Fruit fly (Drosophila melanogaster) whole organism, embryonic: ENCODE results near the gene CG9030.

Experiments used
- B-H2 ChIP-seq: fragments of 200-800 bp; sonication (Bioruptor generic); optimal IDR thresholded peaks from 2 replicates; lab custom pipeline; 2018; ENCODE audit warnings: missing biosample characterization, mild to moderate bottlenecking, missing genetic modification characterization
- Bgb ChIP-seq: fragments of 200-800 bp; sonication (Bioruptor generic); IDR thresholded peaks from 2 replicates; pipeline ENCODE4 v1.3.6; 2022; ENCODE audit warnings: missing biosample characterization, missing genetic modification characterization; ENCODE audit not compliant: partially characterized antibody
- Blimp-1 ChIP-seq: fragments of 200-800 bp; sonication (Bioruptor generic); optimal IDR thresholded peaks from 3 replicates; lab custom pipeline; 2018; ENCODE audit warnings: missing biosample characterization, missing genetic modification characterization, mild to moderate bottlenecking, moderate library complexity, missing genetic modification reagents
- CG10209 ChIP-seq: fragments of 200-800 bp; sonication (Bioruptor generic); optimal IDR thresholded peaks from 3 replicates; lab custom pipeline; 2017; ENCODE audit warnings: missing biosample characterization, mild to moderate bottlenecking, missing genetic modification characterization, missing genetic modification reagents
- CG10979 ChIP-seq: fragments of 200-800 bp; sonication (Bioruptor generic); optimal IDR thresholded peaks from 2 replicates; lab custom pipeline; 2018; ENCODE audit warnings: missing biosample characterization, mild to moderate bottlenecking, missing genetic modification characterization, moderate library complexity
- CG11456 ChIP-seq: fragments of 200-800 bp; sonication (Bioruptor generic); IDR thresholded peaks from 3 replicates; pipeline ENCODE4 v1.3.6; 2022; ENCODE audit warnings: missing biosample characterization, missing genetic modification characterization
- CG1233 ChIP-seq: fragments of 200-800 bp; sonication (Bioruptor generic); optimal IDR thresholded peaks from 4 replicates; lab custom pipeline; 2018; ENCODE audit warnings: missing biosample characterization, mild to moderate bottlenecking, missing genetic modification characterization
- CG12659 ChIP-seq: fragments of 200-800 bp; sonication (Bioruptor generic); optimal IDR thresholded peaks from 3 replicates; lab custom pipeline; 2017; ENCODE audit warnings: mild to moderate bottlenecking, missing biosample characterization, missing genetic modification reagents, missing genetic modification characterization
- CG13287 ChIP-seq: fragments of 200-800 bp; sonication (Bioruptor generic); IDR thresholded peaks from 2 replicates; pipeline ENCODE4 v1.3.6; 2022; ENCODE audit warnings: missing biosample characterization, missing genetic modification characterization; ENCODE audit not compliant: partially characterized antibody
- CG13894 ChIP-seq: fragments of 200-800 bp; sonication (Bioruptor generic); optimal IDR thresholded peaks from 3 replicates; lab custom pipeline; 2018; ENCODE audit warnings: missing biosample characterization, mild to moderate bottlenecking, missing genetic modification characterization, moderate library complexity
- CG15601 ChIP-seq: fragments of 200-800 bp; sonication (Bioruptor generic); optimal IDR thresholded peaks from 3 replicates; lab custom pipeline; 2019; ENCODE audit warnings: missing biosample characterization, mild to moderate bottlenecking, missing genetic modification characterization, moderate library complexity
- CG1647 ChIP-seq: fragments of 200-800 bp; sonication (Bioruptor generic); optimal IDR thresholded peaks from 3 replicates; lab custom pipeline; 2016; ENCODE audit warnings: missing biosample characterization, missing genetic modification characterization
- CG17361 ChIP-seq: fragments of 200-800 bp; sonication (Bioruptor generic); IDR thresholded peaks from 3 replicates; pipeline ENCODE4 v1.3.6; 2022; ENCODE audit warnings: missing biosample characterization, missing genetic modification characterization
- CG17829 ChIP-seq: fragments of 200-800 bp; optimal IDR thresholded peaks from 2 replicates; lab custom pipeline; 2019; ENCODE audit warnings: missing biosample characterization, mild to moderate bottlenecking, missing genetic modification characterization, moderate library complexity
- CG18262 ChIP-seq: fragments of 200-800 bp; optimal IDR thresholded peaks from 3 replicates; lab custom pipeline; 2019; ENCODE audit warnings: missing biosample characterization, mild to moderate bottlenecking, missing genetic modification characterization, moderate library complexity
- CG2712 ChIP-seq: fragments of 200-800 bp; optimal IDR thresholded peaks from 3 replicates; lab custom pipeline; 2019; ENCODE audit warnings: missing biosample characterization, mild to moderate bottlenecking, missing genetic modification characterization, moderate library complexity
- CG33213 ChIP-seq: fragments of 200-800 bp; sonication (Bioruptor generic); optimal IDR thresholded peaks from 3 replicates; lab custom pipeline; 2016; ENCODE audit warnings: missing biosample characterization, missing genetic modification characterization
- CG8290 ChIP-seq, 3 experiments: fragments of 200-800 bp; sonication (Bioruptor generic); optimal IDR thresholded peaks; 2 replicates each; lab custom pipeline; 2016 to 2019; ENCODE audit warnings: missing biosample characterization in 3 of 3, missing genetic modification characterization in 3 of 3, mild to moderate bottlenecking in 2 of 3, moderate library complexity in 1 of 3
- CG9437 ChIP-seq: fragments of 200-800 bp; sonication (Bioruptor generic); optimal IDR thresholded peaks from 2 replicates; lab custom pipeline; 2018; ENCODE audit warnings: missing biosample characterization, mild to moderate bottlenecking, missing genetic modification characterization
- CG9817 ChIP-seq: fragments of 200-800 bp; sonication (Bioruptor generic); optimal IDR thresholded peaks from 2 replicates; lab custom pipeline; 2018; ENCODE audit warnings: missing biosample characterization, mild to moderate bottlenecking, missing genetic modification characterization, moderate library complexity
- Chrac-16 ChIP-seq: fragments of 200-800 bp; sonication (Bioruptor generic); optimal IDR thresholded peaks from 3 replicates; lab custom pipeline; 2016; ENCODE audit warnings: missing biosample characterization, missing genetic modification characterization
- Dbx ChIP-seq: fragments of 200-800 bp; sonication (Bioruptor generic); IDR thresholded peaks from 3 replicates; pipeline ENCODE4 v1.3.6; 2022; ENCODE audit warnings: missing biosample characterization, missing genetic modification characterization
- Doc3 ChIP-seq: fragments of 200-800 bp; sonication (Bioruptor generic); IDR thresholded peaks from 3 replicates; pipeline ENCODE4 v1.3.6; 2022; ENCODE audit warnings: missing biosample characterization, missing genetic modification characterization; ENCODE audit not compliant: partially characterized antibody
- Fer1 ChIP-seq: fragments of 200-800 bp; sonication (Bioruptor generic); optimal IDR thresholded peaks from 2 replicates; lab custom pipeline; 2017; ENCODE audit warnings: missing biosample characterization, mild to moderate bottlenecking, missing genetic modification characterization
- Hmr ChIP-seq: fragments of 200-800 bp; sonication (Bioruptor generic); optimal IDR thresholded peaks from 3 replicates; lab custom pipeline; 2017; ENCODE audit warnings: mild to moderate bottlenecking, missing biosample characterization, missing genetic modification reagents, missing genetic modification characterization
- NC2α ChIP-seq: fragments of 200-800 bp; sonication (Bioruptor generic); optimal IDR thresholded peaks from 2 replicates; lab custom pipeline; 2016; ENCODE audit warnings: missing biosample characterization, missing genetic modification characterization
- NC2β ChIP-seq: fragments of 200-800 bp; sonication (Bioruptor generic); optimal IDR thresholded peaks from 2 replicates; lab custom pipeline; 2016; ENCODE audit warnings: missing biosample characterization, missing genetic modification characterization
- Optix ChIP-seq: fragments of 200-800 bp; sonication (Bioruptor generic); IDR thresholded peaks from 3 replicates; pipeline ENCODE4 v1.3.6; 2022; ENCODE audit warnings: missing biosample characterization, missing genetic modification characterization
- PHDP ChIP-seq: fragments of 200-800 bp; sonication (Bioruptor generic); optimal IDR thresholded peaks from 3 replicates; lab custom pipeline; 2018; ENCODE audit warnings: missing biosample characterization, mild to moderate bottlenecking, missing genetic modification characterization, moderate library complexity
- Rfx ChIP-seq: fragments of 200-800 bp; sonication (Bioruptor generic); IDR thresholded peaks from 2 replicates; pipeline ENCODE4 v1.3.6; 2022; ENCODE audit warnings: missing biosample characterization, missing genetic modification characterization
- Sry-β ChIP-seq: fragments of 200-800 bp; sonication (Bioruptor generic); optimal IDR thresholded peaks from 2 replicates; lab custom pipeline; 2018; ENCODE audit warnings: missing biosample characterization, mild to moderate bottlenecking, missing genetic modification characterization, moderate library complexity
- Xbp1 ChIP-seq: fragments of 200-800 bp; sonication (Bioruptor generic); optimal IDR thresholded peaks from 3 replicates; lab custom pipeline; 2016; ENCODE audit warnings: missing biosample characterization, mild to moderate bottlenecking, missing genetic modification characterization
- amos ChIP-seq: fragments of 200-800 bp; sonication (Bioruptor generic); IDR thresholded peaks from 2 replicates; pipeline ENCODE4 v1.3.6; 2022; ENCODE audit warnings: missing biosample characterization, missing genetic modification characterization; ENCODE audit not compliant: partially characterized antibody
- az2 ChIP-seq: fragments of 200-800 bp; sonication (Bioruptor generic); optimal IDR thresholded peaks from 3 replicates; lab custom pipeline; 2016; ENCODE audit warnings: missing biosample characterization, missing genetic modification characterization
- ci ChIP-seq: fragments of 200-800 bp; sonication (Bioruptor generic); IDR thresholded peaks from 3 replicates; pipeline ENCODE4 v1.3.6; 2022; ENCODE audit warnings: missing biosample characterization, missing genetic modification characterization
- dpn ChIP-seq, 2 experiments: fragments of 200-800 bp; sonication (Bioruptor generic); optimal IDR thresholded peaks; 3 replicates each; lab custom pipeline; 2016; ENCODE audit warnings: missing biosample characterization in 2 of 2, missing genetic modification characterization in 2 of 2
- gem ChIP-seq: fragments of 200-800 bp; sonication (Bioruptor generic); optimal IDR thresholded peaks from 2 replicates; lab custom pipeline; 2019; ENCODE audit warnings: missing biosample characterization, mild to moderate bottlenecking, missing genetic modification characterization, moderate library complexity
- gsb-n ChIP-seq: fragments of 200-800 bp; sonication (Bioruptor generic); optimal IDR thresholded peaks from 3 replicates; lab custom pipeline; 2018; ENCODE audit warnings: missing biosample characterization, mild to moderate bottlenecking, missing genetic modification characterization
- jigr1 ChIP-seq: fragments of 200-800 bp; sonication (Bioruptor generic); IDR thresholded peaks from 3 replicates; pipeline ENCODE4 v1.3.6; 2022; ENCODE audit warnings: missing biosample characterization, missing genetic modification characterization
- knrl ChIP-seq: fragments of 200-800 bp; sonication (Bioruptor generic); IDR thresholded peaks from 3 replicates; pipeline ENCODE4 v1.3.6; 2022; ENCODE audit warnings: missing biosample characterization, missing genetic modification characterization; ENCODE audit not compliant: partially characterized antibody
- lmd ChIP-seq: fragments of 200-800 bp; sonication (Bioruptor generic); IDR thresholded peaks from 2 replicates; pipeline ENCODE4 v1.3.6; 2022; ENCODE audit warnings: missing biosample characterization, missing genetic modification characterization
- mam ChIP-seq: fragments of 200-800 bp; sonication (Bioruptor generic); optimal IDR thresholded peaks from 3 replicates; lab custom pipeline; 2016; ENCODE audit warnings: missing biosample characterization, missing genetic modification characterization
- nmo ChIP-seq: fragments of 200-800 bp; sonication (Bioruptor generic); optimal IDR thresholded peaks from 2 replicates; lab custom pipeline; 2018; ENCODE audit warnings: missing biosample characterization, mild to moderate bottlenecking, missing genetic modification characterization, moderate library complexity
- sens ChIP-seq: fragments of 200-800 bp; sonication (Bioruptor generic); peaks from one replicate; lab custom pipeline; 2016; ENCODE audit warnings: missing biosample characterization, missing genetic modification characterization
- slbo ChIP-seq: fragments of 200-800 bp; sonication (Bioruptor generic); IDR thresholded peaks from 2 replicates; pipeline ENCODE4 v1.3.6; 2022; ENCODE audit warnings: missing biosample characterization, missing genetic modification characterization
- stwl ChIP-seq: fragments of 200-800 bp; sonication (Bioruptor generic); optimal IDR thresholded peaks from 3 replicates; lab custom pipeline; 2018; ENCODE audit warnings: missing biosample characterization, mild to moderate bottlenecking, missing genetic modification characterization, moderate library complexity
- tin ChIP-seq: fragments of 200-800 bp; sonication (Bioruptor generic); optimal IDR thresholded peaks from 3 replicates; lab custom pipeline; 2016; ENCODE audit warnings: missing biosample characterization, missing genetic modification characterization
- unpg ChIP-seq: fragments of 200-800 bp; sonication (Bioruptor generic); optimal IDR thresholded peaks from 3 replicates; lab custom pipeline; 2018; ENCODE audit warnings: missing biosample characterization, mild to moderate bottlenecking, missing genetic modification characterization, moderate library complexity
- vvl ChIP-seq: fragments of 200-800 bp; sonication (Bioruptor generic); IDR thresholded peaks from 2 replicates; pipeline ENCODE4 v1.3.6; 2022; ENCODE audit warnings: missing biosample characterization, missing genetic modification characterization

Gene CG9030

DNA sequence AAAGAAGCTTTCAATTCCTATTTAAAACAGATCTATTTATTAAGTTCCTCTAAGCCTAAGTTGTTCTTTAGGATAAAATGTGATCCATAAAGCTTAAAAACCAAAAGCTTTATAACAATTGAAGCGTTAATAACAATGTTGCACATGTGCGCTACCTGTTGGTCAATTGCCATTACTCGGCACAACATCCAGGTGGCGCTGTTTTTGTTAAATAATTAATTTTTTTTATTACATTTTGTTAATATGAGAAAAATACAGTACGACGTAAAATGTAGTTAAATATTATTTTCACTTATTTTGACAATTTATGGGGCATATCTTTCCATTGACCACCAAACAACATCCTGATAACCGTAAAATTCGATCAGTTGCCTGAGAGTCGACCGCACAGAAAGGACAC is 1.0 kb downstream of the CG9030 start (continued):
- TF ChIP-seq sens (GFP tag; lab: Kevin White, UChicago) (peak; percentile 13), PHDP (tag; lab: Kevin White, UChicago) (peak; percentile 21), CG33213 (GFP tag; lab: Kevin White, UChicago) (peak; percentile 19), Doc3 (GFP tag; lab: Robert Waterston, UW) (no peak), Blimp-1 (GFP tag; lab: Kevin White, UChicago) (peak; percentile 92), B-H2 (GFP tag; lab: Kevin White, UChicago) (peak; percentile 11), dpn (GFP tag; optimal IDR thresholded peaks at IDR 0.05; lab: Kevin White, UChicago) (peak in 1 of 2 experiments; percentile 19), CG9437 (no peak), CG15601 (tag; lab: Kevin White, UChicago) (peak; percentile 33), NC2β (GFP tag; lab: Kevin White, UChicago) (peak; percentile 29), lmd (GFP tag; lab: Robert Waterston, UW) (peak; percentile 19; the same call in 1 of the 2 replicates), CG12659 (peak; percentile 20), NC2α (GFP tag; lab: Kevin White, UChicago) (no peak), CG1233 (no peak), Dbx (GFP tag; lab: Robert Waterston, UW) (0 out of 3 replicates have a peak, but pooled peaks have one; percentile 21), knrl (peak; percentile 11; the same call in 1 of the 3 replicates), az2 (GFP tag; lab: Kevin White, UChicago) (peak; percentile 31), Xbp1 (GFP tag; lab: Kevin White, UChicago) (peak; percentile 53), ci (GFP tag; lab: Robert Waterston, UW) (peak; percentile 50; the same call in 2 of the 3 replicates), CG11456 (GFP tag; lab: Robert Waterston, UW) (peak; percentile 70; the same call in 1 of the 3 replicates), nmo (GFP tag; lab: Kevin White, UChicago) (peak; percentile 37), unpg (GFP tag; lab: Kevin White, UChicago) (peak; percentile 6), Fer1 (no peak), Optix (GFP tag; lab: Robert Waterston, UW) (no peak), gsb-n (peak; percentile 15), amos (GFP tag; lab: Robert Waterston, UW) (peak; percentile 40), Bgb (peak; percentile 68), gem (peak; percentile 45), CG1647 (GFP tag; lab: Kevin White, UChicago) (no peak), CG2712 (tag; lab: Kevin White, UChicago) (peak; percentile 34), Sry-β (GFP tag; lab: Kevin White, UChicago) (peak; percentile 81), CG8290 (GFP tag; optimal IDR thresholded peaks at IDR 0.05; lab: Kevin White, UChicago) (peak; percentile 36), CG8290 (tag; optimal IDR thresholded peaks at IDR 0.05; lab: Kevin White, UChicago) (peak; percentile 22 to 38), CG13894 (tag; lab: Kevin White, UChicago) (peak; percentile 8), CG17361 (GFP tag; lab: Robert Waterston, UW) (peak; percentile 43; the same call in 1 of the 3 replicates), slbo (GFP tag; lab: Robert Waterston, UW) (peak; percentile 47; the same call in 1 of the 2 replicates), Chrac-16 (GFP tag; lab: Kevin White, UChicago) (peak; percentile 22), CG13287 (GFP tag; lab: Robert Waterston, UW) (peak; percentile 9; the same call in 1 of the 2 replicates), CG17829 (tag; lab: Kevin White, UChicago) (peak; percentile 13), CG10979 (tag; lab: Kevin White, UChicago) (peak; percentile 6), CG10209 (GFP tag; lab: Kevin White, UChicago) (no peak), jigr1 (GFP tag; lab: Robert Waterston, UW) (peak; percentile 30; the same call in 1 of the 3 replicates), stwl (tag; lab: Kevin White, UChicago) (peak; percentile 39), mam (GFP tag; lab: Kevin White, UChicago) (no peak), vvl (GFP tag; lab: Robert Waterston, UW) (peak; percentile 41; the same call in 1 of the 2 replicates), CG18262 (tag; lab: Kevin White, UChicago) (peak; percentile 20), Hmr (GFP tag; lab: Kevin White, UChicago) (peak; percentile 56), tin (peak; percentile 21), CG9817 (tag; lab: Kevin White, UChicago) (peak; percentile 27), Rfx (GFP tag; lab: Robert Waterston, UW) (peak; percentile 66)
